Worm (Caenorhabditis elegans): ENCODE measurements around the gene vap-2.

DNA sequence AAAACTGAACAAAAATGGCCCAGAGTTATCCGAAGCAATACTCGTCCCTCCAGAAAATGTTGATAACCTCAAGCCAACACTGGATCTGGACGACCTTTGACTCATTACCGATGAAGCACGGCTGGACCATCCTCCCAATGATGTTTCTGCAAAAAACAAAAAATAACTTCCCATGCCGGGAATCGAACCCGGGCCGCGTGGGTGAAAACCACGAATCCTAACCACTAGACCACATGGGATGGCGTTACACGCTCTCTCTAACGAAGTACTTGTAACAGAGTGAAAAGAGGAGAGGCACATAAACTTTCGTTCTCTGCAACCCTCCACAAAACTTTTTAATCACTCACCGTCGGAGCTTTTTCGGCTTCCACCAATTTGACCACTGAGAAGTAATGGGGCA is 28.8 kb upstream of the vap-2 start:
- TF ChIP-seq sea-2 (GFP tag; optimal IDR thresholded peaks at IDR 0.05) (no peak), egl-27 (tag; optimal IDR thresholded peaks at IDR 0.05) (peak; percentile 2), fkh-10 (GFP tag; optimal IDR thresholded peaks at IDR 0.05) (no peak), ceh-28 (tag; optimal IDR thresholded peaks at IDR 0.05) (no peak), nhr-12 (tag; optimal IDR thresholded peaks at IDR 0.05) (no peak)

Measured in whole organism, L3 larva.